Worm (Caenorhabditis elegans): ENCODE measurements around the gene dyf-17.
A peak's percentile ranks its signal among the peaks of the same experiment; 100 is the strongest.

Gene dyf-17

ce11 chrV:19140495-19140894, 13.2 kb downstream of the dyf-17 start, which contains the start of gene cpg-23:
Gene cpg-23, plus strand, starts transcription at chrV:19140795.
- TF ChIP-seq unc-62 (GFP tag; optimal IDR thresholded peaks at IDR 0.05) = no peak
- no peak for TF ChIP-seq unc-130 (GFP tag; optimal IDR thresholded peaks at IDR 0.05)

ce11 chrV:19142595-19142994, 15.3 kb downstream of the dyf-17 start:
- TF ChIP-seq tbx-9 (tag; optimal IDR thresholded peaks at IDR 0.05; ENCODE audit: borderline replicate concordance) (no peak), F57C9.4 (tag; optimal IDR thresholded peaks at IDR 0.05) (no peak), Y56A3A.18 (GFP tag; IDR thresholded peaks at IDR 0.05) (no peak), fkh-3 (tag; optimal IDR thresholded peaks at IDR 0.05) (no peak), mxl-1 (tag; optimal IDR thresholded peaks at IDR 0.05) (no peak), C17E4.6 (GFP tag; IDR thresholded peaks at IDR 0.05) (no peak), snpc-4 (GFP tag; optimal IDR thresholded peaks at IDR 0.05) (no peak), snpc-4 (tag; optimal IDR thresholded peaks at IDR 0.05) (no peak), sea-2 (GFP tag; IDR thresholded peaks at IDR 0.05) (no peak), ama-1 (optimal IDR thresholded peaks at IDR 0.05) (no peak), ama-1 (GFP tag; optimal IDR thresholded peaks at IDR 0.05) (peak in 1 of 2 experiments; percentile 2), dpff-1 (tag; optimal IDR thresholded peaks at IDR 0.05) (no peak), ceh-58 (GFP tag; IDR thresholded peaks at IDR 0.05) (no peak), rpc-1 (optimal IDR thresholded peaks at IDR 0.05) (peak; percentile 58), rpc-1 (tag; optimal IDR thresholded peaks at IDR 0.05) (peak; percentile 72), F57A8.1 (GFP tag; optimal IDR thresholded peaks at IDR 0.05) (no peak), T26A5.8 (tag; optimal IDR thresholded peaks at IDR 0.05) (no peak), hmg-20 (GFP tag; IDR thresholded peaks at IDR 0.05) (no peak), ztf-26 (tag; optimal IDR thresholded peaks at IDR 0.05) (no peak), athp-1 (tag; optimal IDR thresholded peaks at IDR 0.05) (no peak), K12H6.12 (tag; optimal IDR thresholded peaks at IDR 0.05) (no peak), nfya-1 (tag; optimal IDR thresholded peaks at IDR 0.05; ENCODE audit: borderline replicate concordance, insufficient read depth) (no peak), ZK185.1 (tag; optimal IDR thresholded peaks at IDR 0.05; ENCODE audit: poor library complexity, severe bottlenecking) (no peak), zfh-2 (GFP tag; conservative IDR thresholded peaks at IDR 0.05) (no peak), gei-17 (GFP tag; optimal IDR thresholded peaks at IDR 0.05) (no peak), hlh-12 (tag; optimal IDR thresholded peaks at IDR 0.05) (no peak), dox-1 (GFP tag; IDR thresholded peaks at IDR 0.05) (no peak), tlf-1 (GFP tag; optimal IDR thresholded peaks at IDR 0.05) (no peak), B0035.1 (tag; optimal IDR thresholded peaks at IDR 0.05) (no peak), cebp-1 (GFP tag; IDR thresholded peaks at IDR 0.05) (no peak), cebp-1 (tag; optimal IDR thresholded peaks at IDR 0.05) (no peak), nfya-2 (GFP tag; IDR thresholded peaks at IDR 0.05) (no peak), F39B2.1 (GFP tag; IDR thresholded peaks at IDR 0.05) (no peak), snpc-1.3 (tag; optimal IDR thresholded peaks at IDR 0.05; ENCODE audit: insufficient read depth) (no peak), ztf-6 (GFP tag; IDR thresholded peaks at IDR 0.05) (no peak), xnd-1 (tag; optimal IDR thresholded peaks at IDR 0.05) (no peak), ztf-3 (GFP tag; optimal IDR thresholded peaks at IDR 0.05) (no peak), snpc-1.1 (tag; optimal IDR thresholded peaks at IDR 0.05; ENCODE audit: insufficient read depth) (no peak), ztf-22 (GFP tag; optimal IDR thresholded peaks at IDR 0.05) (no peak), ceh-91 (GFP tag; IDR thresholded peaks at IDR 0.05) (no peak), attf-3 (GFP tag; conservative IDR thresholded peaks at IDR 0.05) (0 out of 2 replicates have a peak, but pooled peaks have one; percentile 28), aptf-3 (GFP tag; IDR thresholded peaks at IDR 0.05) (no peak), lin-40 (tag; optimal IDR thresholded peaks at IDR 0.05) (no peak), Y67H2A.10 (GFP tag; conservative IDR thresholded peaks at IDR 0.05) (no peak), nhr-179 (tag; optimal IDR thresholded peaks at IDR 0.05) (peak; percentile 5), mcd-1 (GFP tag; IDR thresholded peaks at IDR 0.05) (peak; percentile 54), nhr-27 (tag; optimal IDR thresholded peaks at IDR 0.05) (no peak)

All from whole organism, young adult.